Worm (Caenorhabditis elegans) whole organism, L1 larva: ENCODE results near the gene M7.7.

Experiments used
- ama-1 ChIP-seq: fragments of 150-350 bp; optimal IDR thresholded peaks from 2 replicates; lab custom pipeline; 2014
- nhr-12 ChIP-seq: sonication (generic microtip); optimal IDR thresholded peaks from 2 replicates; lab custom pipeline; 2017; ENCODE audit warnings: missing biosample characterization, missing genetic modification characterization
- sup-37 ChIP-seq: fragments of 200-800 bp; sonication (Bioruptor generic); optimal IDR thresholded peaks from 2 replicates; lab custom pipeline; 2018; ENCODE audit warnings: mild to moderate bottlenecking, missing genetic modification characterization, missing compliant biosample characterization

DNA sequence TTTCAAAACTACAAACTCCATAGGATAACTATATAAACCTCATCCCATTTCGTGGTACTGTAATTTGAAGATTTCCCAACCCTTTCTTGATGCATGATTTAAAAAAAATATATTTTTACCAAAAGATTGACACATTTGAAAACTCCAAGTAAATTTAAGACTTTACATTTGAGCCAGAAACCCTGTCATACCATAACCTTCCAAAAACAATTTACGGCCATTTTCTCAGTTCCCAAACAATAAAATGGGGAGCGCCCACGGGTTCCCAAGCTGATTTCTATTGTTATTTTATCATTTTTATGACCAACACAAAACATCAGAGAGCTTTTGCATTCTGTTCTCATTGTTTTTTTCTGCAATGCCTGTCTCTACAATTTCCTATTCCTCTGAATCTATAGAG lies 23.0 kb downstream of the M7.7 start, which contains the start of gene clc-9:
- no peak for TF ChIP-seq ama-1
- no peak for TF ChIP-seq sup-37 (GFP tag; lab: Kevin White, UChicago)
- no peak for TF ChIP-seq nhr-12 (tag; lab: Kevin White, UChicago)
